Fruit fly (Drosophila melanogaster) whole organism, embryonic: ENCODE data around the gene CG32267.

Experiments used
- Ada2b ChIP-seq: fragments of 200-800 bp; sonication (Bioruptor generic); IDR thresholded peaks from 2 replicates; pipeline ENCODE4 v1.3.6; 2022; ENCODE audit warnings: missing biosample characterization, missing genetic modification characterization
- Ravus ChIP-seq: fragments of 200-800 bp; sonication (Bioruptor generic); IDR thresholded peaks from 2 replicates; pipeline ENCODE4 v1.3.6; 2022; ENCODE audit warnings: missing biosample characterization, missing genetic modification characterization
- YL-1 ChIP-seq: fragments of 200-800 bp; sonication (Bioruptor generic); optimal IDR thresholded peaks from 3 replicates; lab custom pipeline; 2017; ENCODE audit warnings: missing biosample characterization, mild to moderate bottlenecking, missing genetic modification characterization
- crp ChIP-seq, 2 experiments: fragments of 200-800 bp; sonication (Bioruptor generic); optimal IDR thresholded peaks; 2 replicates in 1 of 2; 3 replicates in 1 of 2; lab custom pipeline; 2017; ENCODE audit warnings: missing biosample characterization in 2 of 2, missing genetic modification characterization in 2 of 2, mild to moderate bottlenecking in 1 of 2, moderate library complexity in 1 of 2
- esg ChIP-seq: fragments of 200-800 bp; sonication (Bioruptor generic); conservative IDR thresholded peaks from 2 replicates; pipeline ENCODE4 v1.3.6; 2022; ENCODE audit warnings: missing biosample characterization, missing genetic modification characterization
- odd ChIP-seq: fragments of 200-800 bp; sonication (Bioruptor generic); optimal IDR thresholded peaks from 2 replicates; lab custom pipeline; 2017; ENCODE audit warnings: missing biosample characterization, mild to moderate bottlenecking, missing genetic modification characterization
- pzg ChIP-seq: fragments of 200-800 bp; sonication (Bioruptor generic); optimal IDR thresholded peaks from 3 replicates; lab custom pipeline; 2018; ENCODE audit warnings: missing biosample characterization, mild to moderate bottlenecking, missing genetic modification characterization, moderate library complexity
- so ChIP-seq: fragments of 200-800 bp; sonication (Bioruptor generic); IDR thresholded peaks from 3 replicates; pipeline ENCODE4 v1.3.6; 2022; ENCODE audit warnings: missing biosample characterization, missing genetic modification characterization

DNA sequence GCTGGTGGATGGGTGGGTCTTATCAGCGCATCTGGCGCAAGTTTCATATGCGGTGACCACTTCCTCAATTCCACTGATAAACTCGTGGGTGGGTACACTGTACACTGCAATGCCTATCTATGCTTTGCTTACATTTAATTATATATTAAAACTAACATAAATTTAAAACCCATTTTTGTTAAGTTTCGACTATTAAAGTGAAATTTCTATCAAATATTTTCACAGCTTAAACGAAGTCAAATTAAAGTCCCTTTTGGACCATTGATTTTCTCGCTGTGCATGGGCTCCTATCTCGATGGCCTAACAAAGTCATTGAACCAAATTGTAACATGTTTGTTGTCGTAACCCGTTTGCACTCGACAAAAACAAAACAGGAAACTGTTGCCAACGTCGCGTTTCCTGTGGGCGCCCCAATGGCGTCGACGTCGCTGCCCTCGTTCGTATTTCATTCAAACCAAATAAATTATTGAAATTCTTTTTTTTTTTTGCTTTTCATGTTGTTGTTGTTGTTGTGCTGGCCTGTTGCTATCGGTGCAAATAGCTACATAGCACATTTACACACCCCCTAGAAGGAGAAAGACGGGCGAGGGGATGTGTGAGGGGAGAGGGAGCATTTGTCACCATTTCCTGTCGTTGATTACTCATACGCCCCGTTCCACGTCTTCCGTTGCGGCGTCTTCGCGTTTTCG lies 39.1 kb downstream of the CG32267 start:
- TF ChIP-seq YL-1 (GFP tag; lab: Kevin White, UChicago) (peak; percentile 2), odd (peak; percentile 65), esg (GFP tag; lab: Robert Waterston, UW) (peak; percentile 86), so (GFP tag; lab: Robert Waterston, UW) (peak; percentile 86), Ravus (GFP tag; lab: Robert Waterston, UW) (peak; percentile 76), crp (GFP tag; optimal IDR thresholded peaks at IDR 0.05; lab: Kevin White, UChicago) (peak in 1 of 2 experiments; percentile 38), pzg (GFP tag; lab: Kevin White, UChicago) (no peak), Ada2b (GFP tag; lab: Robert Waterston, UW) (peak; percentile 90)
